Fruit fly (Drosophila melanogaster) whole organism, embryonic: ENCODE measurements around the gene CG10467.

Source experiments
- Atf-2 ChIP-seq: fragments of 200-800 bp; sonication (Bioruptor generic); optimal IDR thresholded peaks from 2 replicates; lab custom pipeline; 2016; ENCODE audit warnings: missing biosample characterization, missing genetic modification characterization
- Blimp-1 ChIP-seq: fragments of 200-800 bp; sonication (Bioruptor generic); optimal IDR thresholded peaks from 3 replicates; lab custom pipeline; 2018; ENCODE audit warnings: missing biosample characterization, missing genetic modification characterization, mild to moderate bottlenecking, moderate library complexity, missing genetic modification reagents
- CG7928 ChIP-seq: fragments of 200-800 bp; sonication (Bioruptor generic); optimal IDR thresholded peaks from 2 replicates; lab custom pipeline; 2017; ENCODE audit warnings: missing biosample characterization, mild to moderate bottlenecking, missing genetic modification characterization
- Jarid2 ChIP-seq: fragments of 200-800 bp; sonication (Bioruptor generic); optimal IDR thresholded peaks from 3 replicates; lab custom pipeline; 2017; ENCODE audit warnings: mild to moderate bottlenecking, missing biosample characterization, missing genetic modification reagents, missing genetic modification characterization
- fu2 ChIP-seq: fragments of 200-800 bp; sonication (Bioruptor generic); optimal IDR thresholded peaks from 2 replicates; lab custom pipeline; 2016; ENCODE audit warnings: missing biosample characterization, missing genetic modification characterization
- jing ChIP-seq: fragments of 200-800 bp; sonication (Bioruptor generic); optimal IDR thresholded peaks from 2 replicates; lab custom pipeline; 2018; ENCODE audit warnings: missing biosample characterization, mild to moderate bottlenecking, missing genetic modification characterization
- pita ChIP-seq: fragments of 200-800 bp; sonication (Bioruptor generic); optimal IDR thresholded peaks from 2 replicates; lab custom pipeline; 2017; ENCODE audit warnings: missing biosample characterization, mild to moderate bottlenecking, missing genetic modification characterization
- vfl ChIP-seq: fragments of 200-800 bp; sonication (Bioruptor generic); optimal IDR thresholded peaks from 2 replicates; lab custom pipeline; 2016; ENCODE audit warnings: missing biosample characterization, missing genetic modification characterization

- TF ChIP-seq pita (GFP tag; lab: Kevin White, UChicago) (peak; percentile 74), CG7928 (GFP tag; lab: Kevin White, UChicago) (peak; percentile 18), jing (GFP tag; lab: Kevin White, UChicago) (peak; percentile 41), Jarid2 (peak; percentile 58), Atf-2 (no peak), vfl (no peak), fu2 (no peak), Blimp-1 (GFP tag; lab: Kevin White, UChicago) (peak; percentile 42)
Measured at dm6 chr3L:6124616-6125408, 30.3 kb upstream of the CG10467 start.
